Fruit fly (Drosophila melanogaster) whole organism: ENCODE data around the gene Cpr97Eb.

Source experiments
- EcR ChIP-seq, 2 experiments: fragments of >200 bp; optimal IDR thresholded peaks; 2 replicates each; lab custom pipeline; 2017; ENCODE audit warnings: missing biosample characterization in 2 of 2, missing genetic modification characterization in 2 of 2, missing genetic modification reagents in 2 of 2
- usp ChIP-seq: fragments of >200 bp; optimal IDR thresholded peaks from 2 replicates; lab custom pipeline; 2017; ENCODE audit warnings: missing biosample characterization, missing genetic modification characterization, mixed read lengths

dm6 chr3R:27065136-27065535 is 25.8 kb downstream of the Cpr97Eb start, which contains the start of gene CG43935:
- TF ChIP-seq EcR (GFP tag; optimal IDR thresholded peaks at IDR 0.05; lab: Kevin White, UChicago) (no peak), usp (no peak)
